Worm (Caenorhabditis elegans) whole organism, L4/young adult: ENCODE data around the gene pat-4.

ENCODE experiments used
- W03F9.2 ChIP-seq: fragments of 150-350 bp; optimal IDR thresholded peaks from 2 replicates; lab custom pipeline; 2014; ENCODE audit warnings: missing biosample characterization, missing genetic modification characterization
- him-1 ChIP-seq: sonication (generic microtip); optimal IDR thresholded peaks from 2 replicates; lab custom pipeline; 2016; ENCODE audit warnings: missing genotype, missing genetic modification reagents, missing genetic modification characterization, missing compliant biosample characterization

DNA sequence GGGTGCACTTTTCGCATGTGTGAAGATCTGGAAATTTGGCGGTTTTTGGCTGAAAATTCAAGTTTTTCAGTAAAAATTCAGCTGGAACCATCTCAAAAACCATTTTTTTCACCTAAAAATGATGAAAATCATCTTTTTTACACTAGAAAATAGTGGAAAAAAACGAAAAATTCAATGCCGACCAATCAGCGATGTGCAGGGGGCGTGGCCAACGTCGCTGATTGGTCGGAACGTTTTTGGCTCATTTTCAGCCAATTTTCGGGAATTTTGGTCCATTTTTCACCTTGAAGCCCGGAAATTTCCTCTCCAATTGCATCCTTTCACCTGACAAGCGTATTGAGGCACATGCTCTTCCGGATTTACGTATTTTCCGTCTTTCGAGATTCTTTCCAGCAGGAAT lies 10.2 kb downstream of the pat-4 start:
- TF ChIP-seq him-1 (tag; lab: Kevin White, UChicago): no peak
- no peak for TF ChIP-seq W03F9.2 (tag; lab: Kevin White, UChicago)
